Worm (Caenorhabditis elegans): ENCODE data around the gene str-92.
A peak's percentile ranks its signal among the peaks of the same experiment; 100 is the strongest.

The str-92 gene

ce11 chrV:17676553-17676952, at the start of gene str-92:
Gene str-92 (minus strand): TSS chrV:17676653.
- TF ChIP-seq zfp-3 (GFP tag; conservative IDR thresholded peaks at IDR 0.05) (no peak), F49E8.2 (tag; optimal IDR thresholded peaks at IDR 0.05; ENCODE audit: borderline replicate concordance) (no peak), nhr-111 (GFP tag; optimal IDR thresholded peaks at IDR 0.05) (no peak), spr-3 (GFP tag; optimal IDR thresholded peaks at IDR 0.05) (no peak), lin-39 (tag; optimal IDR thresholded peaks at IDR 0.05) (no peak), ces-1 (GFP tag; optimal IDR thresholded peaks at IDR 0.05) (no peak), lir-3 (tag; optimal IDR thresholded peaks at IDR 0.05) (no peak), unc-39 (tag; optimal IDR thresholded peaks at IDR 0.05) (no peak)

ce11 chrV:17724704-17725103, 48.3 kb upstream of the str-92 start, which contains the start of gene fat-5:
Gene fat-5 (plus strand): TSS chrV:17725004.
- no peak for TF ChIP-seq skn-1 (tag; optimal IDR thresholded peaks at IDR 0.05)
- TF ChIP-seq aha-1 (tag) = peak; percentile 41

DNA sequence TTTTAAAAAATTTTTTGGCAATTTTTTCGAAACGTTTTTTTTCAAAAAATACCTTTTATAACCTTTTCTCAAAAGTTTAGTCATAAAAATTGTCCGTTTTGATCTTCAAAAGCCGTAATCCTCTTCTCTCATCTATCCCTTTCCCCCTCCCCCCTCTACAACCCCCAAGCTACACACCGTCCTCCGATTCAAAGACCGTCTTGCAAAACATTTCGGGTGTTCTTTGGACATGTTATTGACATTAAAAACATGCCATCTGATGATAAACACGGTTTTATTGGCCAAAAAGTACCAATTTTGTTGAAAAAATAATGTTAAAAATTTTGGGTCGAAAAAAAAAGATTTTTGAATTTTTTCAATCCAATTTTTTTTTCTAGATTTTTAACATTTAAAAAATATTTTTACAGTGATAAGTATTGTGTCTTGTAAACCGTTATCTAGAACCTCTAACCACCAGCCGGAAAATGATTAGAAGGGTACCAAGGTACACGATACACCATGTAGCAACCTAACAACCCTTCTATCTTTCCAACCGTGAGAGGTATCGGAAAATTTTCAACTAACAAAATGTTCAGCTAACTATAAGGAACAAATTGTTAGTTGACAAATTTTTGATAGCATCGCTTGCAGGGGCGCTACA, 46.8 kb upstream of the str-92 start:
- peak; percentile 36 for TF ChIP-seq nhr-28 (tag; optimal IDR thresholded peaks at IDR 0.05)
- peak; percentile 3 for TF ChIP-seq nhr-11 (tag; optimal IDR thresholded peaks at IDR 0.05)
- no peak for TF ChIP-seq daf-16 (GFP tag; optimal IDR thresholded peaks at IDR 0.05)
- peak; percentile 91 for TF ChIP-seq daf-16 (tag; optimal IDR thresholded peaks at IDR 0.05)
- no peak for TF ChIP-seq F44E2.7 (GFP tag; IDR thresholded peaks at IDR 0.05)
- peak; percentile 29 for TF ChIP-seq hlh-11 (tag; optimal IDR thresholded peaks at IDR 0.05)
- no peak for TF ChIP-seq lin-15B (tag; optimal IDR thresholded peaks at IDR 0.05)

ce11 chrV:17722553-17722952, 46.1 kb upstream of the str-92 start:
- TF ChIP-seq mep-1 (tag; optimal IDR thresholded peaks at IDR 0.05) (no peak), lin-38 (GFP tag; IDR thresholded peaks at IDR 0.05) (0 out of 2 replicates have a peak, but pooled peaks have one; percentile 22), ztf-7 (tag; optimal IDR thresholded peaks at IDR 0.05) (no peak), Y105C5A.15 (GFP tag; IDR thresholded peaks at IDR 0.05) (no peak)

DNA sequence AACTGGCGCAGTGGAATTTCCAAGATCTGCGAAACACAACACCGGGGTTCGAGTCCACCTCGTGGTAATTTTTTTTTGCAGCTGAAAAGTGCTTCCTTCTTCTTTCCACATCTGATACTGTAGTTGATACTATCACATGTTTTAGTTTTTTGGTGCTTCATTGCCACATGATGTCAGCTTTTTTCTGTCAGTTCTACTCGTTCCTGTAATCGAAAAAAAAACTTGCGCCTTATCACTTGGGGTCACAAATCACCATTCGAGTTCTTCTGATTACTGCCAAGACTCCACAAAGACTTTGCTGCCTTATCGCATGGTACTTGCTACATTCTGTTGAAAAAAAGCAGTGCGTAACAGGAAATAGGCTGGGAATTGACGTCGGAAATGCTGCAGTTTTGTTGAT, 45.3 kb upstream of the str-92 start:
- TF ChIP-seq set-16 (GFP tag; IDR thresholded peaks at IDR 0.05) (no peak), lim-7 (GFP tag; IDR thresholded peaks at IDR 0.05) (no peak), T20F7.1 (GFP tag; optimal IDR thresholded peaks at IDR 0.05) (no peak), lsy-2 (tag; optimal IDR thresholded peaks at IDR 0.05) (no peak), lir-3 (tag; optimal IDR thresholded peaks at IDR 0.05) (no peak), skn-1 (tag; optimal IDR thresholded peaks at IDR 0.05) (no peak), ceh-20 (GFP tag; IDR thresholded peaks at IDR 0.05) (peak; percentile 37; the same call in 1 of the 2 replicates), gei-8 (GFP tag; optimal IDR thresholded peaks at IDR 0.05) (no peak), F44E2.7 (GFP tag; IDR thresholded peaks at IDR 0.05) (no peak), Y5F2A.4 (GFP tag; optimal IDR thresholded peaks at IDR 0.05) (no peak), T26A8.4 (GFP tag; IDR thresholded peaks at IDR 0.05) (no peak), lin-29 (GFP tag; IDR thresholded peaks at IDR 0.05) (no peak), hlh-30 (tag; optimal IDR thresholded peaks at IDR 0.05; ENCODE audit: insufficient read depth) (peak; percentile 53), nhr-77 (tag; optimal IDR thresholded peaks at IDR 0.05) (peak; percentile 78), jun-1 (tag; optimal IDR thresholded peaks at IDR 0.05) (no peak), hlh-11 (tag; optimal IDR thresholded peaks at IDR 0.05) (peak; percentile 91), mep-1 (tag; optimal IDR thresholded peaks at IDR 0.05) (peak; percentile 40), nhr-111 (GFP tag; optimal IDR thresholded peaks at IDR 0.05) (no peak), ceh-44 (GFP tag; IDR thresholded peaks at IDR 0.05) (no peak), D1046.2 (GFP tag; IDR thresholded peaks at IDR 0.05) (no peak), daf-16 (GFP tag; optimal IDR thresholded peaks at IDR 0.05) (no peak), daf-16 (tag; optimal IDR thresholded peaks at IDR 0.05) (peak; percentile 94), mxl-3 (GFP tag; optimal IDR thresholded peaks at IDR 0.05) (peak; percentile 2), lin-15B (tag; optimal IDR thresholded peaks at IDR 0.05) (no peak), nhr-28 (tag; optimal IDR thresholded peaks at IDR 0.05) (peak; percentile 90), nhr-76 (tag; optimal IDR thresholded peaks at IDR 0.05) (no peak), dmd-8 (GFP tag; IDR thresholded peaks at IDR 0.05) (no peak), dmd-6 (GFP tag; IDR thresholded peaks at IDR 0.05) (peak; percentile 97), spr-1 (tag; optimal IDR thresholded peaks at IDR 0.05) (no peak), tag-97 (GFP tag; IDR thresholded peaks at IDR 0.05) (no peak), daf-12 (tag; optimal IDR thresholded peaks at IDR 0.05) (no peak), nhr-25 (tag; optimal IDR thresholded peaks at IDR 0.05; ENCODE audit: borderline replicate concordance, insufficient read depth) (no peak)
